Worm (Caenorhabditis elegans): ENCODE data around the gene C04E12.2.

DNA sequence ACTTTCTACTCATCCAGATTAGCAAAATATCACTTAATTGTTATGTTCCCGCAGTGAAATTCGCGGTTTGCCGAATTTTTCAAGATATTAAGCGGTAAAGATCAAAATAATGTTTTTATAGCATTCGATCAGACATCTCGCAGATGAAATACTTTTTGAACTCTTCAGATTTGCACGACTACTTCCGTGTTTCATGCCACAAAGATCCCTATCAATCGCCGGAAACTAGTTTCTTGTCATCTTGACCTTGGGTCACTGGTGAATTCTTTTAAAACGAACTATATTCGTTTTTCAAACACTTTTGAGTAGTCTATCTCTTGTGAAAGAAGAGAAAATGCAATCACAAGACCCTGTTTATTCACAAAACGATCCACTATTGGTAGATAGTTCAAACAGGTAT is 45.1 kb downstream of the C04E12.2 start, which contains the start of gene txt-11:
- no peak for TF ChIP-seq scrt-1 (GFP tag; IDR thresholded peaks at IDR 0.05)
- TF ChIP-seq ama-1 (optimal IDR thresholded peaks at IDR 0.05) = no peak
- no peak for TF ChIP-seq flt-1 (GFP tag; IDR thresholded peaks at IDR 0.05)
- TF ChIP-seq hmg-4 (GFP tag; optimal IDR thresholded peaks at IDR 0.05) = no peak
- no peak for TF ChIP-seq hmbx-1 (tag; optimal IDR thresholded peaks at IDR 0.05)
- TF ChIP-seq F13C5.2 (tag; optimal IDR thresholded peaks at IDR 0.05) = no peak
- TF ChIP-seq hnd-1 (tag; optimal IDR thresholded peaks at IDR 0.05) = no peak
- no peak for TF ChIP-seq tra-4 (tag; optimal IDR thresholded peaks at IDR 0.05)
- TF ChIP-seq tbx-11 (GFP tag; IDR thresholded peaks at IDR 0.05) = no peak
- no peak for TF ChIP-seq pes-1 (GFP tag; IDR thresholded peaks at IDR 0.05)
- TF ChIP-seq tbx-37 (GFP tag; conservative IDR thresholded peaks at IDR 0.05) = no peak
- TF ChIP-seq B0310.2 (tag; optimal IDR thresholded peaks at IDR 0.05) = no peak
